Fruit fly (Drosophila melanogaster) whole organism, embryonic: ENCODE measurements around the gene CG18675.

Experiments used
- Abd-B ChIP-seq: fragments of 200-800 bp; sonication (Bioruptor generic); optimal IDR thresholded peaks from 2 replicates; lab custom pipeline; 2018; ENCODE audit warnings: missing biosample characterization, mild to moderate bottlenecking, missing genetic modification characterization, moderate library complexity
- Ada2b ChIP-seq: fragments of 200-800 bp; sonication (Bioruptor generic); IDR thresholded peaks from 2 replicates; pipeline ENCODE4 v1.3.6; 2022; ENCODE audit warnings: missing biosample characterization, missing genetic modification characterization
- Atf3 ChIP-seq: fragments of 200-800 bp; sonication (Bioruptor generic); optimal IDR thresholded peaks from 3 replicates; lab custom pipeline; 2016; ENCODE audit warnings: missing biosample characterization, missing genetic modification characterization
- Awh ChIP-seq: fragments of 200-800 bp; sonication (Bioruptor generic); IDR thresholded peaks from 2 replicates; pipeline ENCODE4, ENCODE4 v1.3.6; 2022; ENCODE audit warnings: missing biosample characterization, missing genetic modification characterization
- CG11504 ChIP-seq: fragments of 200-800 bp; sonication (Bioruptor generic); optimal IDR thresholded peaks from 3 replicates; lab custom pipeline; 2019; ENCODE audit warnings: missing biosample characterization, mild to moderate bottlenecking, missing genetic modification characterization, moderate library complexity
- CG11723 ChIP-seq: fragments of 200-800 bp; sonication (Bioruptor generic); optimal IDR thresholded peaks from 2 replicates; lab custom pipeline; 2017; ENCODE audit warnings: missing biosample characterization, mild to moderate bottlenecking, missing genetic modification characterization
- CG13287 ChIP-seq: fragments of 200-800 bp; sonication (Bioruptor generic); IDR thresholded peaks from 2 replicates; pipeline ENCODE4 v1.3.6; 2022; ENCODE audit warnings: missing biosample characterization, missing genetic modification characterization; ENCODE audit not compliant: partially characterized antibody
- CG15073 ChIP-seq: fragments of 200-800 bp; sonication (Bioruptor generic); optimal IDR thresholded peaks from 2 replicates; lab custom pipeline; 2016; ENCODE audit warnings: missing biosample characterization, missing genetic modification characterization
- CG16815 ChIP-seq: fragments of 200-800 bp; sonication (Bioruptor generic); optimal IDR thresholded peaks from 3 replicates; lab custom pipeline; 2017; ENCODE audit warnings: missing biosample characterization, mild to moderate bottlenecking, missing genetic modification characterization
- CG31365 ChIP-seq: fragments of 200-800 bp; sonication (Bioruptor generic); optimal IDR thresholded peaks from 2 replicates; lab custom pipeline; 2018; ENCODE audit warnings: missing biosample characterization, mild to moderate bottlenecking, missing genetic modification characterization
- CG3407 ChIP-seq: fragments of 200-800 bp; sonication (Bioruptor generic); optimal IDR thresholded peaks from 2 replicates; lab custom pipeline; 2018; ENCODE audit warnings: missing biosample characterization, mild to moderate bottlenecking, missing genetic modification characterization
- CG34376 ChIP-seq: fragments of 200-800 bp; sonication (Bioruptor generic); optimal IDR thresholded peaks from 2 replicates; lab custom pipeline; 2018; ENCODE audit warnings: missing biosample characterization, mild to moderate bottlenecking, missing genetic modification characterization
- CG43689 ChIP-seq: fragments of 200-800 bp; sonication (Bioruptor generic); IDR thresholded peaks from 2 replicates; pipeline ENCODE4 v1.3.6; 2022; ENCODE audit warnings: missing biosample characterization, missing genetic modification characterization
- CG4730 ChIP-seq: fragments of 200-800 bp; sonication (Bioruptor generic); IDR thresholded peaks from 2 replicates; pipeline ENCODE4 v1.3.6; 2022; ENCODE audit warnings: missing biosample characterization, missing genetic modification characterization
- CG6254 ChIP-seq: fragments of 200-800 bp; sonication (Bioruptor generic); optimal IDR thresholded peaks from 3 replicates; lab custom pipeline; 2017; ENCODE audit warnings: mild to moderate bottlenecking, missing biosample characterization, missing genetic modification reagents, missing genetic modification characterization
- CG7987 ChIP-seq: fragments of 200-800 bp; sonication (Bioruptor generic); optimal IDR thresholded peaks from 2 replicates; lab custom pipeline; 2018; ENCODE audit warnings: missing biosample characterization, mild to moderate bottlenecking, missing genetic modification characterization, moderate library complexity
- CG8089 ChIP-seq: fragments of 200-800 bp; sonication (Bioruptor generic); optimal IDR thresholded peaks from 3 replicates; lab custom pipeline; 2016; ENCODE audit warnings: missing biosample characterization, missing genetic modification characterization
- CG9437 ChIP-seq: fragments of 200-800 bp; sonication (Bioruptor generic); optimal IDR thresholded peaks from 2 replicates; lab custom pipeline; 2018; ENCODE audit warnings: missing biosample characterization, mild to moderate bottlenecking, missing genetic modification characterization
- CG9727 ChIP-seq: fragments of 200-800 bp; sonication (Bioruptor generic); optimal IDR thresholded peaks from 3 replicates; lab custom pipeline; 2017; ENCODE audit warnings: missing biosample characterization, mild to moderate bottlenecking, missing genetic modification characterization
- CG9797 ChIP-seq: fragments of 200-800 bp; sonication (Bioruptor generic); optimal IDR thresholded peaks from 3 replicates; lab custom pipeline; 2018; ENCODE audit warnings: missing biosample characterization, mild to moderate bottlenecking, missing genetic modification characterization
- D19A ChIP-seq: fragments of 200-800 bp; optimal IDR thresholded peaks from 3 replicates; lab custom pipeline; 2019; ENCODE audit warnings: missing biosample characterization, mild to moderate bottlenecking, missing genetic modification characterization, moderate library complexity
- Dek ChIP-seq: fragments of 200-800 bp; sonication (Bioruptor generic); optimal IDR thresholded peaks from 3 replicates; lab custom pipeline; 2019; ENCODE audit warnings: missing biosample characterization, mild to moderate bottlenecking, missing genetic modification characterization, moderate library complexity
- Ets97D ChIP-seq: fragments of 200-800 bp; sonication (Bioruptor generic); optimal IDR thresholded peaks from 3 replicates; lab custom pipeline; 2016; ENCODE audit warnings: missing biosample characterization, missing genetic modification characterization
- HLH54F ChIP-seq: fragments of 200-800 bp; sonication (Bioruptor generic); optimal IDR thresholded peaks from 3 replicates; lab custom pipeline; 2016; ENCODE audit warnings: missing biosample characterization, missing genetic modification characterization
- HmgD ChIP-seq: fragments of 200-800 bp; sonication (Bioruptor generic); optimal IDR thresholded peaks from 3 replicates; lab custom pipeline; 2016; ENCODE audit warnings: missing biosample characterization, missing genetic modification characterization
- Hsf ChIP-seq: fragments of 200-800 bp; sonication (Bioruptor generic); optimal IDR thresholded peaks from 3 replicates; lab custom pipeline; 2016; ENCODE audit warnings: missing biosample characterization, missing genetic modification characterization
- Lpt ChIP-seq: fragments of >200 bp; optimal IDR thresholded peaks from 2 replicates; lab custom pipeline; 2018; ENCODE audit warnings: missing biosample characterization, missing genetic modification characterization
- NfI ChIP-seq: fragments of 200-800 bp; sonication (Bioruptor generic); optimal IDR thresholded peaks from 3 replicates; lab custom pipeline; 2018; ENCODE audit warnings: missing biosample characterization, mild to moderate bottlenecking, missing genetic modification characterization, moderate library complexity
- PHDP ChIP-seq: fragments of 200-800 bp; sonication (Bioruptor generic); optimal IDR thresholded peaks from 3 replicates; lab custom pipeline; 2018; ENCODE audit warnings: missing biosample characterization, mild to moderate bottlenecking, missing genetic modification characterization, moderate library complexity
- Poxn ChIP-seq: fragments of 200-800 bp; sonication (Bioruptor generic); IDR thresholded peaks from 2 replicates; pipeline ENCODE4 v1.3.6; 2022; ENCODE audit warnings: missing biosample characterization, missing genetic modification characterization
- Ravus ChIP-seq: fragments of 200-800 bp; sonication (Bioruptor generic); IDR thresholded peaks from 2 replicates; pipeline ENCODE4 v1.3.6; 2022; ENCODE audit warnings: missing biosample characterization, missing genetic modification characterization
- Side ChIP-seq: fragments of 200-800 bp; sonication (Bioruptor generic); optimal IDR thresholded peaks from 2 replicates; lab custom pipeline; 2016; ENCODE audit warnings: missing biosample characterization, missing genetic modification characterization
- Sin3A ChIP-seq: fragments of >200 bp; optimal IDR thresholded peaks from 2 replicates; lab custom pipeline; 2018
- Sox100B ChIP-seq: fragments of 200-800 bp; sonication (Bioruptor generic); optimal IDR thresholded peaks from 3 replicates; lab custom pipeline; 2018; ENCODE audit warnings: missing biosample characterization, mild to moderate bottlenecking, missing genetic modification characterization
- ase ChIP-seq: fragments of 200-800 bp; sonication (Bioruptor generic); IDR thresholded peaks from 3 replicates; pipeline ENCODE4 v1.3.6; 2022; ENCODE audit warnings: missing biosample characterization, missing genetic modification characterization
- bigmax ChIP-seq: fragments of 200-800 bp; sonication (Bioruptor generic); optimal IDR thresholded peaks from 2 replicates; lab custom pipeline; 2018; ENCODE audit warnings: missing biosample characterization, mild to moderate bottlenecking, missing genetic modification characterization
- bsh ChIP-seq, 2 experiments: fragments of 200-800 bp; sonication (Bioruptor generic); optimal IDR thresholded peaks; 2 replicates each; lab custom pipeline; 2017 to 2018; ENCODE audit warnings: mild to moderate bottlenecking in 2 of 2, missing biosample characterization in 2 of 2, missing genetic modification characterization in 2 of 2, moderate library complexity in 1 of 2
- cato ChIP-seq: fragments of 200-800 bp; sonication (Bioruptor generic); optimal IDR thresholded peaks from 2 replicates; lab custom pipeline; 2016; ENCODE audit warnings: missing biosample characterization, missing genetic modification characterization, borderline replicate concordance
- cg ChIP-seq: fragments of 200-800 bp; sonication (Bioruptor generic); optimal IDR thresholded peaks from 3 replicates; lab custom pipeline; 2019; ENCODE audit warnings: missing biosample characterization, mild to moderate bottlenecking, missing genetic modification characterization, moderate library complexity
- crc ChIP-seq: fragments of 200-800 bp; sonication (Bioruptor generic); optimal IDR thresholded peaks from 2 replicates; lab custom pipeline; 2016; ENCODE audit warnings: missing biosample characterization, missing genetic modification characterization
- crp ChIP-seq, 2 experiments: fragments of 200-800 bp; sonication (Bioruptor generic); optimal IDR thresholded peaks; 2 replicates in 1 of 2; 3 replicates in 1 of 2; lab custom pipeline; 2017; ENCODE audit warnings: missing biosample characterization in 2 of 2, missing genetic modification characterization in 2 of 2, mild to moderate bottlenecking in 1 of 2, moderate library complexity in 1 of 2
- dan ChIP-seq: fragments of 200-800 bp; sonication (Bioruptor generic); IDR thresholded peaks from 2 replicates; pipeline ENCODE4 v1.3.6; 2022; ENCODE audit warnings: missing biosample characterization, missing genetic modification characterization
- emc ChIP-seq: fragments of 200-800 bp; sonication (Bioruptor generic); optimal IDR thresholded peaks from 2 replicates; lab custom pipeline; 2016; ENCODE audit warnings: missing biosample characterization, missing genetic modification characterization
- ftz-f1 ChIP-seq: fragments of 200-800 bp; sonication (Bioruptor generic); optimal IDR thresholded peaks from 2 replicates; lab custom pipeline; 2016; ENCODE audit warnings: missing biosample characterization, missing genetic modification characterization
- gcm2 ChIP-seq: fragments of 200-800 bp; sonication (Bioruptor generic); optimal IDR thresholded peaks from 2 replicates; lab custom pipeline; 2016; ENCODE audit warnings: missing biosample characterization, missing genetic modification characterization
- hth ChIP-seq: fragments of >200 bp; optimal IDR thresholded peaks from 2 replicates; lab custom pipeline; 2017; ENCODE audit warnings: inconsistent platforms
- knrl ChIP-seq: fragments of 200-800 bp; sonication (Bioruptor generic); IDR thresholded peaks from 3 replicates; pipeline ENCODE4 v1.3.6; 2022; ENCODE audit warnings: missing biosample characterization, missing genetic modification characterization; ENCODE audit not compliant: partially characterized antibody
- p53 ChIP-seq: fragments of 200-800 bp; sonication (Bioruptor generic); optimal IDR thresholded peaks from 2 replicates; lab custom pipeline; 2016; ENCODE audit warnings: missing biosample characterization, missing genetic modification characterization
- salm ChIP-seq: fragments of 200-800 bp; sonication (Bioruptor generic); optimal IDR thresholded peaks from 2 replicates; lab custom pipeline; 2018; ENCODE audit warnings: missing biosample characterization, mild to moderate bottlenecking, missing genetic modification characterization
- schlank ChIP-seq: fragments of 200-800 bp; sonication (Bioruptor generic); optimal IDR thresholded peaks from 2 replicates; lab custom pipeline; 2018; ENCODE audit warnings: missing biosample characterization, mild to moderate bottlenecking, missing genetic modification characterization
- scrt ChIP-seq: fragments of 200-800 bp; sonication (Bioruptor generic); optimal IDR thresholded peaks from 2 replicates; lab custom pipeline; 2018; ENCODE audit warnings: missing biosample characterization, mild to moderate bottlenecking, missing genetic modification characterization, moderate library complexity
- trem ChIP-seq: fragments of 200-800 bp; optimal IDR thresholded peaks from 3 replicates; lab custom pipeline; 2019; ENCODE audit warnings: missing biosample characterization, mild to moderate bottlenecking, missing genetic modification characterization, moderate library complexity

CG18675 gene

dm6 chr3L:4186659-4187058 is 13.0 kb downstream of the CG18675 start, which contains the start of gene VhaM9.7-c (continued):
- no peak for TF ChIP-seq CG34376 (GFP tag; lab: Kevin White, UChicago)
- no peak for TF ChIP-seq PHDP (tag; lab: Kevin White, UChicago)
- no peak for TF ChIP-seq Lpt (GFP tag; lab: Kevin White, UChicago)
- TF ChIP-seq CG11723 (GFP tag; lab: Kevin White, UChicago) = no peak
- TF ChIP-seq Sin3A (lab: Kevin White, UChicago) = peak; percentile 22
- no peak for TF ChIP-seq hth (lab: Kevin White, UChicago)
- peak; percentile 51 for TF ChIP-seq emc (GFP tag; lab: Kevin White, UChicago)
- TF ChIP-seq HLH54F (GFP tag; lab: Kevin White, UChicago) = peak; percentile 52
- no peak for TF ChIP-seq dan
- no peak for TF ChIP-seq cato (GFP tag; lab: Kevin White, UChicago)
- TF ChIP-seq Hsf (GFP tag; lab: Kevin White, UChicago) = peak; percentile 22
- no peak for TF ChIP-seq Sox100B (GFP tag; lab: Kevin White, UChicago)
- no peak for TF ChIP-seq CG43689
- TF ChIP-seq gcm2 (GFP tag; lab: Kevin White, UChicago) = peak; percentile 4
- TF ChIP-seq p53 (GFP tag; lab: Kevin White, UChicago) = no peak
- no peak for TF ChIP-seq CG31365 (tag; lab: Kevin White, UChicago)
- no peak for TF ChIP-seq ase (GFP tag; lab: Robert Waterston, UW)
- no peak for TF ChIP-seq CG4730 (GFP tag; lab: Robert Waterston, UW)
- no peak for TF ChIP-seq bsh (GFP tag; optimal IDR thresholded peaks at IDR 0.05; lab: Kevin White, UChicago)
- TF ChIP-seq Ets97D (GFP tag; lab: Kevin White, UChicago) = peak; percentile 65
- no peak for TF ChIP-seq Ravus
- TF ChIP-seq HmgD (GFP tag; lab: Kevin White, UChicago) = peak; percentile 20
- no peak for TF ChIP-seq CG11504
- TF ChIP-seq bigmax (GFP tag; lab: Kevin White, UChicago) = no peak
- no peak for TF ChIP-seq knrl (GFP tag; lab: Robert Waterston, UW)
- peak; percentile 55 for TF ChIP-seq CG13287 (GFP tag; lab: Robert Waterston, UW)
- peak; percentile 19 for TF ChIP-seq CG8089 (GFP tag; lab: Kevin White, UChicago)
- TF ChIP-seq Awh (GFP tag; lab: Robert Waterston, UW) = no peak
- TF ChIP-seq scrt (GFP tag; lab: Kevin White, UChicago) = peak; percentile 54
- no peak for TF ChIP-seq CG9727
- TF ChIP-seq CG15073 = no peak
- no peak for TF ChIP-seq crc (GFP tag; lab: Kevin White, UChicago)
- TF ChIP-seq CG7987 (GFP tag; lab: Kevin White, UChicago) = peak; percentile 39
- TF ChIP-seq NfI (GFP tag; lab: Kevin White, UChicago) = peak; percentile 61
- TF ChIP-seq Ada2b (GFP tag; lab: Robert Waterston, UW) = no peak
- no peak for TF ChIP-seq cg (GFP tag; lab: Kevin White, UChicago)
- TF ChIP-seq salm (tag; lab: Kevin White, UChicago) = no peak
- peak; percentile 65 for TF ChIP-seq trem
- TF ChIP-seq Abd-B (GFP tag; lab: Kevin White, UChicago) = peak; percentile 28
- no peak for TF ChIP-seq CG3407 (GFP tag; lab: Kevin White, UChicago)
- no peak for TF ChIP-seq Atf3
- no peak for TF ChIP-seq D19A (tag; lab: Kevin White, UChicago)
- no peak for TF ChIP-seq CG16815 (GFP tag; lab: Kevin White, UChicago)
- TF ChIP-seq CG6254 (GFP tag; lab: Kevin White, UChicago) = no peak
- peak; percentile 56 to 87 for TF ChIP-seq crp (GFP tag; optimal IDR thresholded peaks at IDR 0.05; lab: Kevin White, UChicago)
- TF ChIP-seq CG9437 (GFP tag; lab: Kevin White, UChicago) = peak; percentile 13
- TF ChIP-seq Poxn (GFP tag; lab: Robert Waterston, UW) = no peak
- TF ChIP-seq Dek (tag; lab: Kevin White, UChicago) = peak; percentile 0
- peak; percentile 26 for TF ChIP-seq Side (GFP tag; lab: Kevin White, UChicago)
- no peak for TF ChIP-seq ftz-f1
- TF ChIP-seq CG9797 (GFP tag; lab: Kevin White, UChicago) = peak; percentile 52
- no peak for TF ChIP-seq schlank (tag; lab: Kevin White, UChicago)
